Worm (Caenorhabditis elegans) whole organism, midembryonic: ENCODE data around the gene C16C8.9.
"Not testable (repeated sequence)": the region's sequence is repeated elsewhere in the genome, so short reads cannot be mapped to it uniquely, and the experiment has no call there.

Experiments used
- T22C8.4 ChIP-seq: fragments of 200-800 bp; sonication (Bioruptor generic); IDR thresholded peaks from 2 replicates; pipeline ENCODE4 v1.3.6; 2022; ENCODE audit warnings: missing genetic modification characterization, missing compliant biosample characterization
- cog-1 ChIP-seq: sonication (generic microtip); optimal IDR thresholded peaks from 2 replicates; lab custom pipeline; 2016; ENCODE audit warnings: missing genetic modification characterization, missing compliant biosample characterization
- flt-1 ChIP-seq: fragments of 200-800 bp; sonication (Bioruptor generic); IDR thresholded peaks from 2 replicates; pipeline ENCODE4 v1.3.6; 2022; ENCODE audit warnings: missing genetic modification characterization, missing compliant biosample characterization
- klf-2 ChIP-seq: fragments of 200-800 bp; sonication (Bioruptor generic); conservative IDR thresholded peaks from 2 replicates; pipeline ENCODE4 v1.3.6; 2022; ENCODE audit warnings: missing genetic modification reagents, missing genetic modification characterization, missing compliant biosample characterization
- med-1 ChIP-seq: sonication (generic microtip); optimal IDR thresholded peaks from 2 replicates; lab custom pipeline; 2017; ENCODE audit warnings: missing genetic modification characterization, mild to moderate bottlenecking, missing compliant biosample characterization, antibody characterized with exemption, missing genetic modification reagents; ENCODE audit not compliant: insufficient read depth
- ref-1 ChIP-seq: fragments of 200-800 bp; sonication (Bioruptor generic); conservative IDR thresholded peaks from 2 replicates; pipeline ENCODE4 v1.3.6; 2022; ENCODE audit warnings: missing genetic modification reagents, missing genetic modification characterization, missing compliant biosample characterization
- tab-1 ChIP-seq: fragments of 200-800 bp; sonication (Bioruptor generic); IDR thresholded peaks from 2 replicates; pipeline ENCODE4 v1.3.6; 2022; ENCODE audit warnings: missing genetic modification characterization, missing compliant biosample characterization
- ztf-23 ChIP-seq: fragments of 200-800 bp; sonication (Bioruptor generic); IDR thresholded peaks from 2 replicates; pipeline ENCODE4 v1.3.6; 2022; ENCODE audit warnings: missing genetic modification reagents, missing genetic modification characterization, missing compliant biosample characterization
- ztf-29 ChIP-seq: fragments of 200-800 bp; sonication (Bioruptor generic); IDR thresholded peaks from 2 replicates; pipeline ENCODE4 v1.3.6; 2022; ENCODE audit warnings: missing genetic modification reagents, missing genetic modification characterization, missing compliant biosample characterization

The C16C8.9 gene

ce11 chrII:3481584-3481983, 18.6 kb upstream of the C16C8.9 start, which contains the start of gene Y49F6B.8:
Gene Y49F6B.8, minus strand, starts transcription at chrII:3481684.
- TF ChIP-seq ztf-29 (GFP tag; lab: Robert Waterston, UW), result no peak
- no peak for TF ChIP-seq flt-1
- TF ChIP-seq ztf-23 (GFP tag; lab: Robert Waterston, UW), result no peak
- no peak for TF ChIP-seq T22C8.4
- no peak for TF ChIP-seq tab-1 (GFP tag; lab: Robert Waterston, UW)
- TF ChIP-seq cog-1 (tag; lab: Kevin White, UChicago), result no peak
- TF ChIP-seq med-1 (GFP tag; lab: Kevin White, UChicago), result no peak
- TF ChIP-seq klf-2 (GFP tag; lab: Robert Waterston, UW), result no peak
- TF ChIP-seq ref-1 (GFP tag; lab: Robert Waterston, UW), result no peak

ce11 chrII:3477171-3477570, 14.2 kb upstream of the C16C8.9 start, which contains the start of gene fbxb-104:
Gene fbxb-104, minus strand, starts transcription at chrII:3477271.
- TF ChIP-seq ztf-23 (GFP tag; lab: Robert Waterston, UW) (no peak), ref-1 (GFP tag; lab: Robert Waterston, UW) (no peak), flt-1 (no peak), tab-1 (GFP tag; lab: Robert Waterston, UW) (no peak), T22C8.4 (no peak)

DNA sequence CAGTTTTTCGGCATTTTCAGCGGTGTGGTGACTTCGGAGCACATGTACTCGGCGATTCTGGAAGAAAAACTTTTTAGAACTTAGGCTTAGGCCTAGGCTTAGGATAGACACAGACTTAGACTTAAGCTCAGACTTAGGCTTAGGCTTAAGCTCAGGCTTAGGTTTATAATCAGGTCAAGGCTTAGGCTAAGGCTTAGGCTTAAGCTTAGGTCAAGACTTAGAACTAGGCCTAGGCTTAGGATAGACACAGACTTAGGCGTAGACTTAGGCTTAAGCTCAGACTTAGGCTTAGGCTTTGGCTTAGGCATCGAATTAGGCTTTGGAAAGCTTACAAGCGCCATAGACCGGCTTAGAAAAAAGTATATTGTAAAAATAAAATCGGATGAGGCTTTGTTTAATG, 13.5 kb upstream of the C16C8.9 start:
- no peak for TF ChIP-seq flt-1
- 0 out of 2 replicates have a peak, but pooled peaks have one; percentile 13 for TF ChIP-seq ztf-29 (GFP tag; lab: Robert Waterston, UW)

ce11 chrII:3473744-3474143, 10.7 kb upstream of the C16C8.9 start, which contains the start of gene sdz-32:
Gene sdz-32, plus strand, starts transcription at chrII:3474044.
- TF ChIP-seq ref-1 (GFP tag; lab: Robert Waterston, UW), result no peak
- no peak for TF ChIP-seq tab-1 (GFP tag; lab: Robert Waterston, UW)
- TF ChIP-seq ztf-29 (GFP tag; lab: Robert Waterston, UW), result no peak
- TF ChIP-seq klf-2 (GFP tag; lab: Robert Waterston, UW), result no peak
- no peak for TF ChIP-seq ztf-23 (GFP tag; lab: Robert Waterston, UW)
- TF ChIP-seq flt-1, result no peak
- no peak for TF ChIP-seq med-1 (GFP tag; lab: Kevin White, UChicago)
- no peak for TF ChIP-seq T22C8.4
- no peak for TF ChIP-seq cog-1 (tag; lab: Kevin White, UChicago)

ce11 chrII:3472817-3473216, 9.8 kb upstream of the C16C8.9 start, which contains the start of gene Y49F6B.6:
Gene Y49F6B.6, plus strand, starts transcription at chrII:3473117.
- no peak for TF ChIP-seq med-1 (GFP tag; lab: Kevin White, UChicago)
- no peak for TF ChIP-seq klf-2 (GFP tag; lab: Robert Waterston, UW)
- TF ChIP-seq flt-1, result no peak
- TF ChIP-seq tab-1 (GFP tag; lab: Robert Waterston, UW), result no peak
- TF ChIP-seq T22C8.4, result no peak
- no peak for TF ChIP-seq ref-1 (GFP tag; lab: Robert Waterston, UW)
- no peak for TF ChIP-seq ztf-29 (GFP tag; lab: Robert Waterston, UW)
- TF ChIP-seq cog-1 (tag; lab: Kevin White, UChicago), result no peak
- no peak for TF ChIP-seq ztf-23 (GFP tag; lab: Robert Waterston, UW)

DNA sequence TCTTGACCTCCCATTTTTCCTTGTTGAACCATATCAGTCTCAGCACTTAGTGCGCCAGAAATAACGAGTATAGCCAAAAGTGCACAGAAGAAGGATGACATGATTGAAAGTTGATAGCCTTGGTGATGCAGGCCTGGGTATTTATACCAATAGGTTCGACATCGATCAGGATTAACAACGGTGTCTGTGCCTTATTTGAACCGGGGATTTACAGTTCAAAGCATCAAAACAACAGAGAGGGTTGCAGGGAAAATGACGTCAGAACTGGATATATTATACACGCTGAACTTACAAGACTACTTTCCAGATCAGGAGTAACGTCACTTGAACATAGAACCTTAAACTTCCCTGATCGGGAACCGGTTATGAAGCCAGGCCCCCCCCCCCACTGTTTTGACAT, 9.3 kb upstream of the C16C8.9 start, which contains the start of gene Y49F6B.12:
Y49F6B.12 (minus strand) TSS at position 101 of the 400 bp plus-strand sequence.
- TF ChIP-seq ref-1 (GFP tag; lab: Robert Waterston, UW) (no peak), klf-2 (GFP tag; lab: Robert Waterston, UW) (no peak), tab-1 (GFP tag; lab: Robert Waterston, UW) (no peak), ztf-23 (GFP tag; lab: Robert Waterston, UW) (no peak), flt-1 (no peak)

ce11 chrII:3471603-3472002, 8.6 kb upstream of the C16C8.9 start, which contains the start of gene Y49F6B.13:
Gene Y49F6B.13, minus strand, starts transcription at chrII:3471703.
- no peak for TF ChIP-seq klf-2 (GFP tag; lab: Robert Waterston, UW)
- no peak for TF ChIP-seq tab-1 (GFP tag; lab: Robert Waterston, UW)
- no peak for TF ChIP-seq ref-1 (GFP tag; lab: Robert Waterston, UW)
- no peak for TF ChIP-seq flt-1
- no peak for TF ChIP-seq ztf-29 (GFP tag; lab: Robert Waterston, UW)

- TF ChIP-seq ref-1 (GFP tag; lab: Robert Waterston, UW) (no peak), klf-2 (GFP tag; lab: Robert Waterston, UW) (no peak), ztf-23 (GFP tag; lab: Robert Waterston, UW) (no peak), ztf-29 (GFP tag; lab: Robert Waterston, UW) (no peak), flt-1 (no peak), T22C8.4 (no peak), med-1 (GFP tag; lab: Kevin White, UChicago) (no peak), cog-1 (tag; lab: Kevin White, UChicago) (no peak), tab-1 (GFP tag; lab: Robert Waterston, UW) (no peak)
Observed at ce11 chrII:3470549-3470948, 7.6 kb upstream of the C16C8.9 start, which contains the start of gene Y49F6B.20. Gene Y49F6B.20, minus strand, starts transcription at chrII:3470649.

DNA sequence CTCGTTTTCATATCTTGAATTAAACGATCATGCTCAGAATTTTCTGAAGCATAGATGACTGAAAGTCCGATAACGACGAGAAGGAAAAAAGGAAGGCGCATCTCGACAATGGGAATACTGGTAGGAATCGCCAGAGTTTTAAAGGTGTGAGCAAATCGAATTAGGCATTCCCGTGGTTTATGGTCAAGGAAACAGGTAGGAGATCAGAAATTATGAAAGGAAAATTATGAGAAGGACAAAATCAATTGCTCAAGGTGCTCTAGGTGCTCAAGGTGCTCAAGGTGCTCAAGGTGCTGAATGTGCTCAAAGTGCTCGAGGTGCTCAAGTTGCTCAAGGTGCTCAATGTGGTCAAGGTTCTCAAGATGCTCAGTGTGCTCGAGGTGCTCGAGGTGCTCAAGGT, 1.6 kb upstream of the C16C8.9 start, which contains the start of gene C16C8.10:
C16C8.10 (minus strand) TSS at position 101 of the 400 bp plus-strand sequence.
- not testable (repeated sequence) for TF ChIP-seq ztf-23 (GFP tag; lab: Robert Waterston, UW); med-1 (GFP tag; lab: Kevin White, UChicago); klf-2 (GFP tag; lab: Robert Waterston, UW)

- TF ChIP-seq tab-1 (GFP tag; lab: Robert Waterston, UW) (no peak), flt-1 (no peak), T22C8.4 (no peak), cog-1 (tag; lab: Kevin White, UChicago) (no peak), ztf-23 (GFP tag; lab: Robert Waterston, UW) (no peak), klf-2 (GFP tag; lab: Robert Waterston, UW) (no peak), ref-1 (GFP tag; lab: Robert Waterston, UW) (no peak), med-1 (GFP tag; lab: Kevin White, UChicago) (no peak)
Observed at ce11 chrII:3461586-3461985, 1.4 kb downstream of the C16C8.9 start, which contains the start of gene C16C8.8. Gene C16C8.8, minus strand, starts transcription at chrII:3461686.
